Fruit fly (Drosophila melanogaster) whole organism, pupa: Measurements from ENCODE around the gene CG1677.

Experiments used
- CG10348 ChIP-seq: fragments of 200-800 bp; sonication (Bioruptor generic); IDR thresholded peaks from 2 replicates; pipeline ENCODE4 v1.3.6; 2022; ENCODE audit warnings: missing biosample characterization, missing genetic modification characterization
- CG34367 ChIP-seq: fragments of 200-800 bp; sonication (Bioruptor generic); optimal IDR thresholded peaks from 2 replicates; lab custom pipeline; 2018; ENCODE audit warnings: missing biosample characterization, mild to moderate bottlenecking, missing genetic modification characterization

- no peak for TF ChIP-seq CG34367 (tag; lab: Kevin White, UChicago)
- no peak for TF ChIP-seq CG10348 (GFP tag; lab: Robert Waterston, UW)
Measured at dm6 chrX:7422577-7422976, 17.0 kb upstream of the CG1677 start.
